Fruit fly (Drosophila melanogaster): ENCODE data around the gene CG33331.

- TF ChIP-seq CG8478 (optimal IDR thresholded peaks at IDR 0.05), result no peak
- TF ChIP-seq pan (optimal IDR thresholded peaks at IDR 0.05), result no peak
- no peak for TF ChIP-seq Dll (optimal IDR thresholded peaks at IDR 0.05)
These were observed 6.9 kb upstream of the CG33331 start, which contains the start of gene CG3631 for dm6 chr3R:14879207-14879863.

Measured in whole organism.